Fruit fly (Drosophila melanogaster): Measurements from ENCODE around the gene CG43703.

Gene CG43703

dm6 chr2L:3785402-3785801 is 20.1 kb downstream of the CG43703 start:
- peak in 1 of 2 experiments; percentile 74 for TF ChIP-seq CTCF (optimal IDR thresholded peaks at IDR 0.05)
- TF ChIP-seq CG8478 (optimal IDR thresholded peaks at IDR 0.05), result no peak

- peak; percentile 97 to 99 for TF ChIP-seq CTCF (optimal IDR thresholded peaks at IDR 0.05)
- TF ChIP-seq CG8478 (optimal IDR thresholded peaks at IDR 0.05), result no peak
Observed at dm6 chr2L:3786246-3786645, 21.0 kb downstream of the CG43703 start.

- TF ChIP-seq CG8478 (optimal IDR thresholded peaks at IDR 0.05), result no peak
- no peak for TF ChIP-seq CTCF (optimal IDR thresholded peaks at IDR 0.05)
Observed at dm6 chr2L:3787028-3787427, 21.7 kb downstream of the CG43703 start, which contains the start of gene bark. TSS of gene bark (plus strand) at chr2L:3787167.

- no peak for TF ChIP-seq CG8478 (optimal IDR thresholded peaks at IDR 0.05)
- TF ChIP-seq CTCF (optimal IDR thresholded peaks at IDR 0.05), result no peak
Observed at dm6 chr2L:3788150-3788549, 22.9 kb downstream of the CG43703 start.

dm6 chr2L:3789290-3790067 is 24.2 kb downstream of the CG43703 start:
- no peak for TF ChIP-seq CTCF (optimal IDR thresholded peaks at IDR 0.05)
- TF ChIP-seq CG8478 (optimal IDR thresholded peaks at IDR 0.05), result no peak

- TF ChIP-seq CTCF (optimal IDR thresholded peaks at IDR 0.05) (no peak), CG8478 (optimal IDR thresholded peaks at IDR 0.05) (no peak)
Observed at dm6 chr2L:3791629-3792028, 26.3 kb downstream of the CG43703 start.

- TF ChIP-seq CTCF (optimal IDR thresholded peaks at IDR 0.05) (peak in 1 of 2 experiments; percentile 37), CG8478 (optimal IDR thresholded peaks at IDR 0.05) (no peak)
Observed at dm6 chr2L:3802818-3803456, 37.6 kb downstream of the CG43703 start.

dm6 chr2L:3803466-3804143 is 38.3 kb downstream of the CG43703 start, which contains the start of gene Reph:
TSS of gene Reph (plus strand) at chr2L:3803545.
- TF ChIP-seq CTCF (optimal IDR thresholded peaks at IDR 0.05) (peak in 1 of 2 experiments; percentile 6), CG8478 (optimal IDR thresholded peaks at IDR 0.05) (no peak)

dm6 chr2L:3804641-3805273 is 39.5 kb downstream of the CG43703 start:
- TF ChIP-seq CG8478 (optimal IDR thresholded peaks at IDR 0.05) (no peak), CTCF (optimal IDR thresholded peaks at IDR 0.05) (no peak)

- TF ChIP-seq CTCF (optimal IDR thresholded peaks at IDR 0.05) (no peak), CG8478 (optimal IDR thresholded peaks at IDR 0.05) (no peak)
Observed at dm6 chr2L:3805274-3806196, 40.2 kb downstream of the CG43703 start.

- no peak for TF ChIP-seq CG8478 (optimal IDR thresholded peaks at IDR 0.05)
- TF ChIP-seq CTCF (optimal IDR thresholded peaks at IDR 0.05), result no peak
Observed at dm6 chr2L:3806197-3807030, 41.1 kb downstream of the CG43703 start.

- TF ChIP-seq CG8478 (optimal IDR thresholded peaks at IDR 0.05) (no peak), CTCF (optimal IDR thresholded peaks at IDR 0.05) (peak in 1 of 2 experiments; percentile 60)
Observed at dm6 chr2L:3813255-3813875, 48.1 kb downstream of the CG43703 start, which contains the start of gene CG3407. TSS of gene CG3407 (minus strand) at chr2L:3813410.

dm6 chr2L:3814163-3814562 is 48.9 kb downstream of the CG43703 start:
- TF ChIP-seq CTCF (optimal IDR thresholded peaks at IDR 0.05) (no peak), CG8478 (optimal IDR thresholded peaks at IDR 0.05) (no peak)
